Worm (Caenorhabditis elegans): ENCODE measurements around the gene C18D11.9.
"Not testable (repeated sequence)": the region's sequence is repeated elsewhere in the genome, so short reads cannot be mapped to it uniquely, and the experiment has no call there.

C18D11.9 gene

ce11 chrIII:11808818-11809217 is at the start of gene C18D11.9:
Gene C18D11.9 (plus strand): TSS chrIII:11809118.
- TF ChIP-seq lin-39 (tag; optimal IDR thresholded peaks at IDR 0.05) (no peak), efl-1 (optimal IDR thresholded peaks at IDR 0.05) (no peak), efl-1 (GFP tag; optimal IDR thresholded peaks at IDR 0.05 in 1 of 2) (peak in 1 of 2 experiments; percentile 31), ets-5 (GFP tag; IDR thresholded peaks at IDR 0.05) (no peak)

ce11 chrIII:11760634-11761033 is 48.3 kb upstream of the C18D11.9 start:
- TF ChIP-seq sptf-1 (tag; optimal IDR thresholded peaks at IDR 0.05) (no peak), fkh-8 (tag; optimal IDR thresholded peaks at IDR 0.05) (no peak), irx-1 (tag; optimal IDR thresholded peaks at IDR 0.05) (no peak), nhr-28 (tag; optimal IDR thresholded peaks at IDR 0.05) (no peak), C16A3.4 (tag; optimal IDR thresholded peaks at IDR 0.05) (no peak), ztf-11 (tag; optimal IDR thresholded peaks at IDR 0.05) (no peak), unc-86 (tag; optimal IDR thresholded peaks at IDR 0.05) (no peak), nhr-77 (tag; optimal IDR thresholded peaks at IDR 0.05) (no peak), nhr-90 (tag; optimal IDR thresholded peaks at IDR 0.05; ENCODE audit: poor library complexity) (no peak)

- not testable (repeated sequence) for TF ChIP-seq efl-1 (optimal IDR thresholded peaks at IDR 0.05)
- peak in 1 of 2 experiments; percentile 71 for TF ChIP-seq efl-1 (GFP tag; optimal IDR thresholded peaks at IDR 0.05 in 1 of 2)
These were observed 35.3 kb upstream of the C18D11.9 start, which contains the start of gene gbf-1 for ce11 chrIII:11773581-11773980. Gene gbf-1 (minus strand): TSS chrIII:11773681.

- peak in 2 of 6 experiments; percentile 25 to 29 for TF ChIP-seq elt-3 (tag; optimal IDR thresholded peaks at IDR 0.05)
- no peak for TF ChIP-seq swsn-7 (tag; optimal IDR thresholded peaks at IDR 0.05)
- peak; percentile 58 for TF ChIP-seq unc-130 (tag; optimal IDR thresholded peaks at IDR 0.05)
- TF ChIP-seq mef-2 (tag; optimal IDR thresholded peaks at IDR 0.05), result no peak
- no peak for TF ChIP-seq lin-13 (GFP tag; optimal IDR thresholded peaks at IDR 0.05)
- peak; percentile 55 to 72 (median 69) for TF ChIP-seq dpl-1 (GFP tag; optimal IDR thresholded peaks at IDR 0.05)
- no peak for TF ChIP-seq ztf-11 (tag; optimal IDR thresholded peaks at IDR 0.05)
- TF ChIP-seq lin-39 (tag; optimal IDR thresholded peaks at IDR 0.05), result no peak
- TF ChIP-seq hlh-17 (GFP tag; optimal IDR thresholded peaks at IDR 0.05; ENCODE audit: borderline replicate concordance), result no peak
- TF ChIP-seq C16A3.4 (tag; optimal IDR thresholded peaks at IDR 0.05), result peak; percentile 14
- TF ChIP-seq hlh-4 (tag; optimal IDR thresholded peaks at IDR 0.05), result no peak
- peak; percentile 79 for TF ChIP-seq mep-1 (tag; optimal IDR thresholded peaks at IDR 0.05)
- TF ChIP-seq aly-2 (tag; optimal IDR thresholded peaks at IDR 0.05), result no peak
- 0 out of 2 replicates have a peak, but pooled peaks have one; percentile 21 for TF ChIP-seq ceh-88 (GFP tag; IDR thresholded peaks at IDR 0.05)
- TF ChIP-seq fkh-10 (GFP tag; optimal IDR thresholded peaks at IDR 0.05), result no peak
- TF ChIP-seq fkh-4 (tag; optimal IDR thresholded peaks at IDR 0.05; ENCODE audit: borderline replicate concordance), result no peak
- peak; percentile 19 for TF ChIP-seq tbx-2 (tag; optimal IDR thresholded peaks at IDR 0.05)
- peak; percentile 75 for TF ChIP-seq xbp-1 (tag; optimal IDR thresholded peaks at IDR 0.05)
- peak; percentile 98 for TF ChIP-seq blmp-1 (tag; optimal IDR thresholded peaks at IDR 0.05)
- TF ChIP-seq nhr-76 (tag; optimal IDR thresholded peaks at IDR 0.05), result no peak
- no peak for TF ChIP-seq pax-3 (tag; optimal IDR thresholded peaks at IDR 0.05)
- no peak for TF ChIP-seq ets-5 (GFP tag; IDR thresholded peaks at IDR 0.05)
- TF ChIP-seq sup-37 (GFP tag; optimal IDR thresholded peaks at IDR 0.05), result no peak
- no peak for TF ChIP-seq snpc-4 (tag; optimal IDR thresholded peaks at IDR 0.05)
- TF ChIP-seq aha-1 (tag; optimal IDR thresholded peaks at IDR 0.05), result no peak
- peak; percentile 96 for TF ChIP-seq F16B12.6 (tag; optimal IDR thresholded peaks at IDR 0.05)
- no peak for TF ChIP-seq sox-4 (tag; optimal IDR thresholded peaks at IDR 0.05)
- peak in 1 of 2 experiments; percentile 34 for TF ChIP-seq mdl-1 (tag; optimal IDR thresholded peaks at IDR 0.05)
- TF ChIP-seq lin-35 (GFP tag; optimal IDR thresholded peaks at IDR 0.05), result peak; percentile 61 to 69
- TF ChIP-seq C34B4.2 (tag; optimal IDR thresholded peaks at IDR 0.05), result no peak
- TF ChIP-seq isw-1 (GFP tag; IDR thresholded peaks at IDR 0.05), result peak; percentile 22; the same call in 1 of the 2 replicates
- no peak for TF ChIP-seq alr-1 (tag; optimal IDR thresholded peaks at IDR 0.05; ENCODE audit: borderline replicate concordance)
- TF ChIP-seq ama-1 (optimal IDR thresholded peaks at IDR 0.05), result no peak
- TF ChIP-seq elt-2 (tag; optimal IDR thresholded peaks at IDR 0.05), result no peak
- TF ChIP-seq irx-1 (tag; optimal IDR thresholded peaks at IDR 0.05), result no peak
- TF ChIP-seq efl-1 (optimal IDR thresholded peaks at IDR 0.05), result peak; percentile 57 to 70
- TF ChIP-seq efl-1 (GFP tag; optimal IDR thresholded peaks at IDR 0.05 in 1 of 2), result peak; percentile 68 to 94
- peak; percentile 66 for TF ChIP-seq snu-23 (GFP tag; optimal IDR thresholded peaks at IDR 0.05)
- TF ChIP-seq lsy-2 (tag; optimal IDR thresholded peaks at IDR 0.05), result peak; percentile 63 to 67
- TF ChIP-seq Y116A8C.19 (tag; optimal IDR thresholded peaks at IDR 0.05; ENCODE audit: borderline replicate concordance), result no peak
These were observed 34.4 kb upstream of the C18D11.9 start, which contains the start of gene immp-1 for ce11 chrIII:11774508-11775000. Gene immp-1 (plus strand): TSS chrIII:11774950.
